Worm (Caenorhabditis elegans): Measurements from ENCODE around the gene R144.13.

DNA sequence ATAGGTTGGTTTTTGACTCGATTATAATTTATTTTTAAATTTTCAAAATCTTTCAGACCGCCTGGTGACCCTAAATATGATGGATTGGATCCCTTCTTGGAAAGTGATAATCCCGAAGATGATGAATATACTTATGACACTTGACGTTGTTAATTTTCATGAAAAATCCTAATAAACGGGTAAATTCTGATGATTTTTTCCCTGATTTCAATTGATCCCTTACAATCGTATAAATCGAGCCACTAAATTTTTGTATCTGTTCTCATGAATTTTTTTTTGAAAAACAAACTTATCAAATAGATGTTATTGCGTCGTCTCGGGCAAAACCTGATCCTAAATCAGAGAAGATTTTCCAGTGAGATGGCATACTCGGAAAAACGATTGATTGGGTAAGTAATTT, at the start of gene R144.13:
- TF ChIP-seq him-1 (tag; optimal IDR thresholded peaks at IDR 0.05) (no peak), W03F9.2 (tag; optimal IDR thresholded peaks at IDR 0.05) (no peak)

Measured in whole organism, L4/young adult.